Fruit fly (Drosophila melanogaster) whole organism: ENCODE measurements around the gene Lrr47.

Source experiments
- CG8478 ChIP-seq: fragments of >200 bp; optimal IDR thresholded peaks from 2 replicates; lab custom pipeline; 2018; ENCODE audit warnings: inconsistent platforms
- pan ChIP-seq: fragments of >200 bp; optimal IDR thresholded peaks from 2 replicates; lab custom pipeline; 2017
- psq ChIP-seq: fragments of >200 bp; optimal IDR thresholded peaks from 2 replicates; lab custom pipeline; 2017
- usp ChIP-seq: fragments of >200 bp; optimal IDR thresholded peaks from 2 replicates; lab custom pipeline; 2017; ENCODE audit warnings: missing biosample characterization, missing genetic modification characterization, mixed read lengths

dm6 chr2L:10554676-10555075 lies 37.5 kb downstream of the Lrr47 start:
- TF ChIP-seq CG8478 (lab: Kevin White, UChicago) (no peak), pan (no peak), usp (GFP tag; lab: Kevin White, UChicago) (no peak), psq (lab: Kevin White, UChicago) (no peak)
